Fruit fly (Drosophila melanogaster) whole organism, embryonic: ENCODE data around the gene CG4896.
A peak's percentile ranks its signal among the peaks of the same experiment; 100 is the strongest.

Experiments
- Atf-2 ChIP-seq: fragments of 200-800 bp; sonication (Bioruptor generic); optimal IDR thresholded peaks from 2 replicates; lab custom pipeline; 2016; ENCODE audit warnings: missing biosample characterization, missing genetic modification characterization
- CG11560 ChIP-seq: fragments of 200-800 bp; sonication (Bioruptor generic); IDR thresholded peaks from 3 replicates; pipeline ENCODE4 v1.3.6; 2022; ENCODE audit warnings: missing biosample characterization, missing genetic modification characterization
- CG12744 ChIP-seq: fragments of 200-800 bp; sonication (Bioruptor generic); optimal IDR thresholded peaks from 2 replicates; lab custom pipeline; 2016; ENCODE audit warnings: missing biosample characterization, missing genetic modification characterization
- CG13424 ChIP-seq: fragments of 200-800 bp; sonication (Bioruptor generic); optimal IDR thresholded peaks from 2 replicates; lab custom pipeline; 2019; ENCODE audit warnings: missing biosample characterization, mild to moderate bottlenecking, missing genetic modification characterization, moderate library complexity
- CG13775 ChIP-seq: fragments of 200-800 bp; sonication (Bioruptor generic); optimal IDR thresholded peaks from 3 replicates; lab custom pipeline; 2017; ENCODE audit warnings: missing biosample characterization, mild to moderate bottlenecking, missing genetic modification characterization
- CG14050 ChIP-seq: fragments of 200-800 bp; sonication (Bioruptor generic); IDR thresholded peaks from 3 replicates; pipeline ENCODE4 v1.3.6; 2022; ENCODE audit warnings: missing biosample characterization, missing genetic modification characterization
- CG14710 ChIP-seq: fragments of 200-800 bp; sonication (Bioruptor generic); optimal IDR thresholded peaks from 3 replicates; lab custom pipeline; 2019; ENCODE audit warnings: missing biosample characterization, mild to moderate bottlenecking, missing genetic modification characterization, moderate library complexity
- CG15269 ChIP-seq: fragments of 200-800 bp; sonication (Bioruptor generic); optimal IDR thresholded peaks from 2 replicates; lab custom pipeline; 2018; ENCODE audit warnings: missing biosample characterization, mild to moderate bottlenecking, missing genetic modification characterization, moderate library complexity
- CG15696 ChIP-seq: fragments of 200-800 bp; sonication (Bioruptor generic); optimal IDR thresholded peaks from 2 replicates; lab custom pipeline; 2019; ENCODE audit warnings: missing biosample characterization, mild to moderate bottlenecking, missing genetic modification characterization, moderate library complexity
- CG17385 ChIP-seq: fragments of 200-800 bp; sonication (Bioruptor generic); optimal IDR thresholded peaks from 3 replicates; lab custom pipeline; 2018; ENCODE audit warnings: missing biosample characterization, mild to moderate bottlenecking, missing genetic modification characterization
- CG2116 ChIP-seq: fragments of 200-800 bp; sonication (Bioruptor generic); optimal IDR thresholded peaks from 3 replicates; lab custom pipeline; 2018; ENCODE audit warnings: missing biosample characterization, mild to moderate bottlenecking, missing genetic modification characterization
- CG2120 ChIP-seq: fragments of 200-800 bp; sonication (Bioruptor generic); optimal IDR thresholded peaks from 3 replicates; lab custom pipeline; 2016; ENCODE audit warnings: missing biosample characterization, missing genetic modification characterization
- CG33557 ChIP-seq: fragments of 200-800 bp; sonication (Bioruptor generic); optimal IDR thresholded peaks from 2 replicates; lab custom pipeline; 2019; ENCODE audit warnings: missing biosample characterization, mild to moderate bottlenecking, missing genetic modification characterization, moderate library complexity
- CG34224 ChIP-seq: fragments of 200-800 bp; sonication (Bioruptor generic); IDR thresholded peaks from 3 replicates; pipeline ENCODE4 v1.3.6; 2022; ENCODE audit warnings: missing biosample characterization, missing genetic modification characterization; ENCODE audit not compliant: partially characterized antibody
- CG3995 ChIP-seq: fragments of 200-800 bp; sonication (Bioruptor generic); optimal IDR thresholded peaks from 3 replicates; lab custom pipeline; 2016; ENCODE audit warnings: missing biosample characterization, missing genetic modification characterization
- CG6254 ChIP-seq: fragments of 200-800 bp; sonication (Bioruptor generic); optimal IDR thresholded peaks from 3 replicates; lab custom pipeline; 2017; ENCODE audit warnings: mild to moderate bottlenecking, missing biosample characterization, missing genetic modification reagents, missing genetic modification characterization
- CG6654 ChIP-seq: fragments of 200-800 bp; sonication (Bioruptor generic); optimal IDR thresholded peaks from 2 replicates; lab custom pipeline; 2017; ENCODE audit warnings: missing biosample characterization, mild to moderate bottlenecking, missing genetic modification characterization
- CG6683 ChIP-seq: fragments of 200-800 bp; sonication (Bioruptor generic); optimal IDR thresholded peaks from 2 replicates; lab custom pipeline; 2017; ENCODE audit warnings: missing biosample characterization, mild to moderate bottlenecking, missing genetic modification characterization, missing genetic modification reagents
- CG7556 ChIP-seq: fragments of 200-800 bp; sonication (Bioruptor generic); optimal IDR thresholded peaks from 2 replicates; lab custom pipeline; 2017; ENCODE audit warnings: missing biosample characterization, mild to moderate bottlenecking, missing genetic modification characterization
- CG7839 ChIP-seq: fragments of 200-800 bp; sonication (Bioruptor generic); optimal IDR thresholded peaks from 3 replicates; lab custom pipeline; 2018; ENCODE audit warnings: missing biosample characterization, mild to moderate bottlenecking, missing genetic modification characterization, moderate library complexity
- CTCF ChIP-seq: fragments of 200-800 bp; sonication (Bioruptor generic); optimal IDR thresholded peaks from 2 replicates; lab custom pipeline; 2017; ENCODE audit warnings: missing biosample characterization, mild to moderate bottlenecking, missing genetic modification characterization, moderate library complexity
- Dad ChIP-seq: fragments of 200-800 bp; sonication (Bioruptor generic); optimal IDR thresholded peaks from 3 replicates; lab custom pipeline; 2016; ENCODE audit warnings: missing biosample characterization, missing genetic modification characterization
- Dfd ChIP-seq, 2 experiments: fragments of >200 bp; optimal IDR thresholded peaks; 2 replicates each; lab custom pipeline; 2017; ENCODE audit warnings: missing biosample characterization in 2 of 2, missing genetic modification characterization in 2 of 2
- Dref ChIP-seq: fragments of 200-800 bp; sonication (Bioruptor generic); IDR thresholded peaks from 2 replicates; pipeline ENCODE4 v1.3.6; 2022; ENCODE audit warnings: missing biosample characterization, missing genetic modification characterization
- HLH3B ChIP-seq: fragments of 200-800 bp; sonication (Bioruptor generic); IDR thresholded peaks from 2 replicates; pipeline ENCODE4 v1.3.6; 2022; ENCODE audit warnings: missing biosample characterization, missing genetic modification characterization
- Hey ChIP-seq: fragments of 200-800 bp; sonication (Bioruptor generic); optimal IDR thresholded peaks from 3 replicates; lab custom pipeline; 2018; ENCODE audit warnings: missing biosample characterization, mild to moderate bottlenecking, missing genetic modification characterization
- Mes4 ChIP-seq: fragments of 200-800 bp; sonication (Bioruptor generic); optimal IDR thresholded peaks from 2 replicates; lab custom pipeline; 2016; ENCODE audit warnings: missing biosample characterization, missing genetic modification characterization
- NC2α ChIP-seq: fragments of 200-800 bp; sonication (Bioruptor generic); optimal IDR thresholded peaks from 2 replicates; lab custom pipeline; 2016; ENCODE audit warnings: missing biosample characterization, missing genetic modification characterization
- Rx ChIP-seq: fragments of 200-800 bp; sonication (Bioruptor generic); IDR thresholded peaks from 2 replicates; pipeline ENCODE4 v1.3.6; 2022; ENCODE audit warnings: missing biosample characterization, missing genetic modification characterization
- Ssrp ChIP-seq: fragments of 200-800 bp; sonication (Bioruptor generic); optimal IDR thresholded peaks from 2 replicates; lab custom pipeline; 2018; ENCODE audit warnings: missing biosample characterization, mild to moderate bottlenecking, missing genetic modification characterization, moderate library complexity
- YL-1 ChIP-seq: fragments of 200-800 bp; sonication (Bioruptor generic); optimal IDR thresholded peaks from 3 replicates; lab custom pipeline; 2017; ENCODE audit warnings: missing biosample characterization, mild to moderate bottlenecking, missing genetic modification characterization
- amos ChIP-seq: fragments of 200-800 bp; sonication (Bioruptor generic); IDR thresholded peaks from 2 replicates; pipeline ENCODE4 v1.3.6; 2022; ENCODE audit warnings: missing biosample characterization, missing genetic modification characterization; ENCODE audit not compliant: partially characterized antibody
- bsh ChIP-seq, 2 experiments: fragments of 200-800 bp; sonication (Bioruptor generic); optimal IDR thresholded peaks; 2 replicates each; lab custom pipeline; 2017 to 2018; ENCODE audit warnings: mild to moderate bottlenecking in 2 of 2, missing biosample characterization in 2 of 2, missing genetic modification characterization in 2 of 2, moderate library complexity in 1 of 2
- en ChIP-seq: fragments of 200-800 bp; sonication (Bioruptor generic); optimal IDR thresholded peaks from 2 replicates; lab custom pipeline; 2016; ENCODE audit warnings: missing biosample characterization, missing genetic modification characterization
- esg ChIP-seq: fragments of 200-800 bp; sonication (Bioruptor generic); conservative IDR thresholded peaks from 2 replicates; pipeline ENCODE4 v1.3.6; 2022; ENCODE audit warnings: missing biosample characterization, missing genetic modification characterization
- fd3F ChIP-seq: fragments of 200-800 bp; sonication (Bioruptor generic); optimal IDR thresholded peaks from 2 replicates; lab custom pipeline; 2018; ENCODE audit warnings: missing biosample characterization, mild to moderate bottlenecking, missing genetic modification characterization, moderate library complexity
- gcm2 ChIP-seq: fragments of 200-800 bp; sonication (Bioruptor generic); optimal IDR thresholded peaks from 2 replicates; lab custom pipeline; 2016; ENCODE audit warnings: missing biosample characterization, missing genetic modification characterization
- h ChIP-seq: fragments of >200 bp; optimal IDR thresholded peaks from 2 replicates; lab custom pipeline; 2017
- her ChIP-seq: fragments of 200-800 bp; sonication (Bioruptor generic); optimal IDR thresholded peaks from 2 replicates; lab custom pipeline; 2016; ENCODE audit warnings: missing biosample characterization, missing genetic modification characterization
- hth ChIP-seq: fragments of >200 bp; optimal IDR thresholded peaks from 2 replicates; lab custom pipeline; 2017; ENCODE audit warnings: inconsistent platforms
- kay ChIP-seq: fragments of 200-800 bp; sonication (Bioruptor generic); optimal IDR thresholded peaks from 2 replicates; lab custom pipeline; 2016; ENCODE audit warnings: missing biosample characterization, missing genetic modification characterization
- mirr ChIP-seq: fragments of 200-800 bp; sonication (Bioruptor generic); optimal IDR thresholded peaks from 3 replicates; lab custom pipeline; 2018; ENCODE audit warnings: missing biosample characterization, mild to moderate bottlenecking, missing genetic modification characterization
- mld ChIP-seq: fragments of 200-800 bp; sonication (Bioruptor generic); IDR thresholded peaks from 3 replicates; pipeline ENCODE4 v1.3.6; 2022; ENCODE audit warnings: missing biosample characterization, missing genetic modification characterization; ENCODE audit not compliant: partially characterized antibody
- odd ChIP-seq: fragments of 200-800 bp; sonication (Bioruptor generic); optimal IDR thresholded peaks from 2 replicates; lab custom pipeline; 2017; ENCODE audit warnings: missing biosample characterization, mild to moderate bottlenecking, missing genetic modification characterization
- pb ChIP-seq: fragments of 200-800 bp; sonication (Bioruptor generic); optimal IDR thresholded peaks from 3 replicates; lab custom pipeline; 2016; ENCODE audit warnings: missing biosample characterization, missing genetic modification characterization
- rib ChIP-seq: fragments of 200-800 bp; sonication (Bioruptor generic); IDR thresholded peaks from 2 replicates; pipeline ENCODE4 v1.3.6; 2022; ENCODE audit warnings: missing biosample characterization, missing genetic modification characterization
- sens-2 ChIP-seq: fragments of 200-800 bp; sonication (Bioruptor generic); IDR thresholded peaks from 2 replicates; pipeline ENCODE4 v1.3.6; 2022; ENCODE audit warnings: missing biosample characterization, missing genetic modification characterization
- slbo ChIP-seq: fragments of 200-800 bp; sonication (Bioruptor generic); IDR thresholded peaks from 2 replicates; pipeline ENCODE4 v1.3.6; 2022; ENCODE audit warnings: missing biosample characterization, missing genetic modification characterization
- so ChIP-seq: fragments of 200-800 bp; sonication (Bioruptor generic); IDR thresholded peaks from 3 replicates; pipeline ENCODE4 v1.3.6; 2022; ENCODE audit warnings: missing biosample characterization, missing genetic modification characterization
- stwl ChIP-seq: fragments of 200-800 bp; sonication (Bioruptor generic); optimal IDR thresholded peaks from 3 replicates; lab custom pipeline; 2018; ENCODE audit warnings: missing biosample characterization, mild to moderate bottlenecking, missing genetic modification characterization, moderate library complexity
- trem ChIP-seq: fragments of 200-800 bp; optimal IDR thresholded peaks from 3 replicates; lab custom pipeline; 2019; ENCODE audit warnings: missing biosample characterization, mild to moderate bottlenecking, missing genetic modification characterization, moderate library complexity
- trh ChIP-seq: fragments of 200-800 bp; sonication (Bioruptor generic); optimal IDR thresholded peaks from 2 replicates; lab custom pipeline; 2016; ENCODE audit warnings: missing biosample characterization, missing genetic modification characterization

Gene CG4896

DNA sequence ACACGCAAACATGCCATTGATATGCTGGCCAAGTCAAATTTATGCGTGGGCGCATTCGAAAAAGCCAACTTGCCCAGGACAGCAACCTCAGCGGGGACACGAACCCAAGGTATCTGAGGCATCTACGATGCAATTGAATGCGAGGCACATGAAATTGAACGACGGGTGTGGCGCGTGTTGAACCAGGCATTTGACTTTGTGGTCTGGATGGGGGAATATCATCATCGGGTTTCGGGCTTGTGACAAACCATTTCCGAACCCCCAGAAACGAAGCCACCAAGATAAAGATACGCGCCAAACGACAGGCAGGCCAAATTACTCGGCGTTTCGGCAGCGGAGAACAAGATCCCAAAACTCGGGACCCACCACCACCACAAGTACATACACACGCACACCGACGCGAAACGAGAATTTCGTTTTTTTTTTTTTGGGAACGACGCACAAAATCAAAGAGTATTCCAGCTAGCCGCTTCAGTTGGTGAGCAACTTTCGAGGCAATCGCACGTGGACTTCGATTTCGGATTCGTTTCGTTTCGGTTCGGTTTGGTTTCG lies 34.7 kb upstream of the CG4896 start, which contains the start of gene MFS3 (continued):
- no peak for TF ChIP-seq Atf-2 (GFP tag; lab: Kevin White, UChicago)
- peak; percentile 54 for TF ChIP-seq stwl (tag; lab: Kevin White, UChicago)
- TF ChIP-seq en (GFP tag; lab: Kevin White, UChicago) = no peak
- TF ChIP-seq rib = no peak
- TF ChIP-seq trem (tag; lab: Kevin White, UChicago) = no peak
- no peak for TF ChIP-seq Dfd (GFP tag; optimal IDR thresholded peaks at IDR 0.05; lab: Kevin White, UChicago)
- no peak for TF ChIP-seq CG7839 (tag; lab: Kevin White, UChicago)
- no peak for TF ChIP-seq CG33557 (GFP tag; lab: Kevin White, UChicago)
- no peak for TF ChIP-seq CG13424 (tag; lab: Kevin White, UChicago)
- no peak for TF ChIP-seq fd3F (GFP tag; lab: Kevin White, UChicago)
- no peak for TF ChIP-seq CG15696 (tag; lab: Kevin White, UChicago)
- no peak for TF ChIP-seq h
- TF ChIP-seq bsh (GFP tag; optimal IDR thresholded peaks at IDR 0.05; lab: Kevin White, UChicago) = no peak
- peak; percentile 25; the same call in 1 of the 2 replicates for TF ChIP-seq slbo (GFP tag; lab: Robert Waterston, UW)
- TF ChIP-seq CG7556 (GFP tag; lab: Kevin White, UChicago) = no peak
- TF ChIP-seq so (GFP tag; lab: Robert Waterston, UW) = peak; percentile 71; the same call in 2 of the 3 replicates
- TF ChIP-seq pb (GFP tag; lab: Kevin White, UChicago) = no peak
- TF ChIP-seq CG14050 = no peak
- TF ChIP-seq CG12744 (GFP tag; lab: Kevin White, UChicago) = no peak
- TF ChIP-seq CG13775 (GFP tag; lab: Kevin White, UChicago) = peak; percentile 2
- TF ChIP-seq odd (GFP tag; lab: Kevin White, UChicago) = peak; percentile 37
- TF ChIP-seq amos (GFP tag; lab: Robert Waterston, UW) = 0 out of 2 replicates have a peak, but pooled peaks have one; percentile 11
- no peak; the same call in 1 of the 2 replicates for TF ChIP-seq HLH3B (GFP tag; lab: Robert Waterston, UW)
- no peak for TF ChIP-seq CG14710 (tag; lab: Kevin White, UChicago)
- no peak for TF ChIP-seq mld
- no peak for TF ChIP-seq Rx
- no peak for TF ChIP-seq hth (lab: Kevin White, UChicago)
- peak; percentile 11 for TF ChIP-seq mirr (GFP tag; lab: Kevin White, UChicago)
- TF ChIP-seq CG6683 (GFP tag; lab: Kevin White, UChicago) = peak; percentile 16
- TF ChIP-seq CG15269 (tag; lab: Kevin White, UChicago) = no peak
- TF ChIP-seq CTCF = peak; percentile 82
- no peak for TF ChIP-seq CG6254
- 0 out of 2 replicates have a peak, but pooled peaks have one; percentile 29 for TF ChIP-seq Dref (GFP tag; lab: Robert Waterston, UW)
- no peak for TF ChIP-seq Mes4
- peak; percentile 13 for TF ChIP-seq Hey (tag; lab: Kevin White, UChicago)
- peak; percentile 25 for TF ChIP-seq her
- peak; percentile 18 for TF ChIP-seq CG2120 (GFP tag; lab: Kevin White, UChicago)
- no peak for TF ChIP-seq CG6654
- no peak for TF ChIP-seq Ssrp (tag; lab: Kevin White, UChicago)
- no peak for TF ChIP-seq CG34224 (GFP tag; lab: Robert Waterston, UW)
- TF ChIP-seq YL-1 (GFP tag; lab: Kevin White, UChicago) = no peak
- TF ChIP-seq NC2α = no peak
- no peak for TF ChIP-seq trh (GFP tag; lab: Kevin White, UChicago)
- no peak for TF ChIP-seq esg (GFP tag; lab: Robert Waterston, UW)
- no peak for TF ChIP-seq gcm2 (GFP tag; lab: Kevin White, UChicago)
- TF ChIP-seq Dad = no peak
- TF ChIP-seq CG17385 = peak; percentile 40
- no peak for TF ChIP-seq CG3995 (GFP tag; lab: Kevin White, UChicago)
- TF ChIP-seq CG2116 (GFP tag; lab: Kevin White, UChicago) = peak; percentile 33
- TF ChIP-seq CG11560 (tag; lab: Robert Waterston, UW) = no peak
- TF ChIP-seq sens-2 (GFP tag; lab: Robert Waterston, UW) = no peak
- TF ChIP-seq kay = no peak
